Worm (Caenorhabditis elegans): Measurements from ENCODE around the gene max-2.
"Not testable (repeated sequence)": the region's sequence is repeated elsewhere in the genome, so short reads cannot be mapped to it uniquely, and the experiment has no call there.

ce11 chrII:13031649-13032191, 6.1 kb upstream of the max-2 start, which contains the start of gene F18A11.2:
- TF ChIP-seq zag-1 (tag; optimal IDR thresholded peaks at IDR 0.05); nhr-237 (tag; optimal IDR thresholded peaks at IDR 0.05); ama-1 (optimal IDR thresholded peaks at IDR 0.05): not testable (repeated sequence)
